Worm (Caenorhabditis elegans) whole organism, L1 larva: Measurements from ENCODE around the gene ttr-19.

Experiments
- egl-13 ChIP-seq: sonication (generic microtip); optimal IDR thresholded peaks from 2 replicates; lab custom pipeline; 2016; ENCODE audit warnings: missing genotype, missing genetic modification reagents, missing genetic modification characterization, missing compliant biosample characterization
- fkh-10 ChIP-seq: sonication (generic microtip); optimal IDR thresholded peaks from 2 replicates; lab custom pipeline; 2017; ENCODE audit warnings: missing biosample characterization, missing genetic modification reagents, missing genetic modification characterization
- fkh-4 ChIP-seq: sonication (generic microtip); optimal IDR thresholded peaks from 2 replicates; lab custom pipeline; 2016; ENCODE audit warnings: missing compliant biosample characterization, missing genetic modification characterization, borderline replicate concordance
- fkh-8 ChIP-seq: sonication (generic microtip); optimal IDR thresholded peaks from 2 replicates; lab custom pipeline; 2016; ENCODE audit warnings: mild to moderate bottlenecking, missing genetic modification characterization, missing compliant biosample characterization
- lir-3 ChIP-seq: sonication (generic microtip); optimal IDR thresholded peaks from 2 replicates; lab custom pipeline; 2016; ENCODE audit warnings: mild to moderate bottlenecking, missing genetic modification characterization, moderate library complexity, missing compliant biosample characterization; ENCODE audit not compliant: poor library complexity
- sptf-1 ChIP-seq: fragments of 150-350 bp; optimal IDR thresholded peaks from 2 replicates; lab custom pipeline; 2014; ENCODE audit warnings: missing biosample characterization, missing genetic modification characterization
- unc-98 ChIP-seq: fragments of 200-800 bp; sonication (Bioruptor generic); IDR thresholded peaks from 2 replicates; pipeline ENCODE4 v1.3.6; 2022; ENCODE audit warnings: missing genetic modification characterization, missing compliant biosample characterization

Gene ttr-19

ce11 chrV:10178166-10178565 lies 49.1 kb downstream of the ttr-19 start (continued):
- TF ChIP-seq fkh-10 (GFP tag; lab: Kevin White, UChicago) = no peak
- TF ChIP-seq unc-98 (GFP tag; lab: Robert Waterston, UW) = no peak
- no peak for TF ChIP-seq sptf-1 (tag; lab: Kevin White, UChicago)
- peak; percentile 85 for TF ChIP-seq fkh-8 (tag; lab: Kevin White, UChicago)
- peak; percentile 70 for TF ChIP-seq egl-13
- peak; percentile 34 for TF ChIP-seq fkh-4
- peak; percentile 83 for TF ChIP-seq lir-3 (tag; lab: Kevin White, UChicago)
